Worm (Caenorhabditis elegans) whole organism, L4 larva: Measurements from ENCODE around the gene cap-2.

Source experiments
- D1046.2 ChIP-seq: fragments of 200-800 bp; sonication (Bioruptor generic); IDR thresholded peaks from 2 replicates; pipeline ENCODE4 v1.3.6; 2022; ENCODE audit warnings: missing genetic modification characterization, missing compliant biosample characterization
- F10B5.3 ChIP-seq: sonication (generic microtip); optimal IDR thresholded peaks from 2 replicates; lab custom pipeline; 2016; ENCODE audit warnings: mild to moderate bottlenecking, missing genetic modification characterization, missing compliant biosample characterization
- F37D6.2 ChIP-seq: sonication (generic microtip); optimal IDR thresholded peaks from 2 replicates; lab custom pipeline; 2016; ENCODE audit warnings: mild to moderate bottlenecking, missing genetic modification characterization, missing compliant biosample characterization
- F44E2.7 ChIP-seq: fragments of 200-800 bp; sonication (Bioruptor generic); IDR thresholded peaks from 2 replicates; pipeline ENCODE4 v2.1.2; 2022; ENCODE audit warnings: missing genetic modification characterization, missing compliant biosample characterization
- R02D3.7 ChIP-seq: fragments of 150-350 bp; sonication (generic microtip); optimal IDR thresholded peaks from 3 replicates; lab custom pipeline; 2014; ENCODE audit warnings: missing biosample characterization, missing genetic modification characterization
- T26A8.4 ChIP-seq: fragments of 200-800 bp; sonication (Bioruptor generic); IDR thresholded peaks from 2 replicates; pipeline ENCODE4 v1.3.6; 2022; ENCODE audit warnings: missing genetic modification characterization, missing compliant biosample characterization
- Y5F2A.4 ChIP-seq: fragments of 200-800 bp; sonication (Bioruptor generic); optimal IDR thresholded peaks from 2 replicates; lab custom pipeline; 2018; ENCODE audit warnings: mild to moderate bottlenecking, missing genetic modification characterization, missing compliant biosample characterization
- Y75B8A.6 ChIP-seq: fragments of 200-800 bp; sonication (Bioruptor generic); IDR thresholded peaks from 2 replicates; pipeline ENCODE4 v1.3.6; 2022; ENCODE audit warnings: missing genetic modification reagents, missing genetic modification characterization, missing compliant biosample characterization
- ZK546.5 ChIP-seq, 2 experiments: sonication (generic microtip); optimal IDR thresholded peaks; 2 replicates each; lab custom pipeline; 2017; ENCODE audit warnings: missing biosample characterization in 2 of 2, missing genetic modification characterization in 2 of 2
- arid-1 ChIP-seq: fragments of 200-800 bp; sonication (Bioruptor generic); conservative IDR thresholded peaks from 2 replicates; pipeline ENCODE4 v1.3.6; 2022; ENCODE audit warnings: missing genetic modification reagents, missing genetic modification characterization, missing compliant biosample characterization
- ceh-28 ChIP-seq: fragments of 150-350 bp; optimal IDR thresholded peaks from 2 replicates; lab custom pipeline; 2014; ENCODE audit warnings: missing biosample characterization, missing genetic modification reagents, missing genetic modification characterization
- ceh-62 ChIP-seq: sonication (generic microtip); optimal IDR thresholded peaks from 2 replicates; lab custom pipeline; 2017; ENCODE audit warnings: missing biosample characterization, missing genetic modification characterization
- ceh-82 ChIP-seq: sonication (generic microtip); optimal IDR thresholded peaks from 2 replicates; lab custom pipeline; 2017; ENCODE audit warnings: missing biosample characterization, missing genetic modification characterization
- cey-2 ChIP-seq: sonication (generic microtip); optimal IDR thresholded peaks from 3 replicates; lab custom pipeline; 2017; ENCODE audit warnings: missing genetic modification characterization, mild to moderate bottlenecking, missing compliant biosample characterization, antibody characterized with exemption, borderline replicate concordance; ENCODE audit not compliant: insufficient read depth
- ctbp-1 ChIP-seq: fragments of 200-800 bp; sonication (Bioruptor generic); IDR thresholded peaks from 2 replicates; pipeline ENCODE4 v1.3.6; 2022; ENCODE audit warnings: missing genetic modification reagents, missing genetic modification characterization, missing compliant biosample characterization
- daf-12 ChIP-seq: fragments of 150-350 bp; optimal IDR thresholded peaks from 2 replicates; lab custom pipeline; 2014; ENCODE audit warnings: missing biosample characterization, missing genetic modification reagents, missing genetic modification characterization
- daf-16 ChIP-seq, 3 experiments: sonication (generic microtip); optimal IDR thresholded peaks; 2 replicates each; lab custom pipeline; 2016 to 2017; ENCODE audit warnings: missing genetic modification characterization in 3 of 3, missing genetic modification reagents in 3 of 3, mild to moderate bottlenecking in 2 of 3, missing compliant biosample characterization in 2 of 3, missing biosample characterization in 1 of 3, moderate library complexity in 1 of 3
- dmd-6 ChIP-seq: fragments of 200-800 bp; sonication (Bioruptor generic); IDR thresholded peaks from 2 replicates; pipeline ENCODE4 v1.3.6; 2022; ENCODE audit warnings: missing genetic modification reagents, missing genetic modification characterization, missing compliant biosample characterization
- dmd-9 ChIP-seq: fragments of 200-800 bp; sonication (Bioruptor generic); IDR thresholded peaks from 2 replicates; pipeline ENCODE4 v1.3.6; 2022; ENCODE audit warnings: missing genetic modification reagents, missing genetic modification characterization, missing compliant biosample characterization
- dpl-1 ChIP-seq: fragments of 150-350 bp; optimal IDR thresholded peaks from 2 replicates; lab custom pipeline; 2014; ENCODE audit warnings: missing biosample characterization, missing genetic modification reagents, missing genetic modification characterization
- dve-1 ChIP-seq: sonication (generic microtip); optimal IDR thresholded peaks from 2 replicates; lab custom pipeline; 2017; ENCODE audit warnings: antibody characterized with exemption, mild to moderate bottlenecking, missing genetic modification characterization, missing compliant biosample characterization; ENCODE audit not compliant: insufficient read depth
- egl-43 ChIP-seq: fragments of 200-800 bp; sonication (Bioruptor generic); IDR thresholded peaks from 2 replicates; pipeline ENCODE4 v1.3.6; 2022; ENCODE audit warnings: missing genetic modification reagents, missing genetic modification characterization, missing compliant biosample characterization
- hlh-11 ChIP-seq: fragments of 200-800 bp; sonication (Bioruptor generic); optimal IDR thresholded peaks from 2 replicates; lab custom pipeline; 2018; ENCODE audit warnings: mild to moderate bottlenecking, missing genetic modification characterization, missing compliant biosample characterization
- hmg-1.1 ChIP-seq: fragments of 200-800 bp; sonication (Bioruptor generic); IDR thresholded peaks from 2 replicates; pipeline ENCODE4 v1.3.6; 2022; ENCODE audit warnings: missing genetic modification reagents, missing genetic modification characterization, missing compliant biosample characterization
- jun-1 ChIP-seq: fragments of 150-350 bp; optimal IDR thresholded peaks from 2 replicates; lab custom pipeline; 2014; ENCODE audit warnings: missing biosample characterization, missing genetic modification reagents, missing genetic modification characterization
- lim-7 ChIP-seq: fragments of 200-800 bp; sonication (Bioruptor generic); IDR thresholded peaks from 2 replicates; pipeline ENCODE4 v1.3.6; 2022; ENCODE audit warnings: missing genetic modification characterization, missing compliant biosample characterization
- lin-1 ChIP-seq: fragments of 200-800 bp; sonication (Bioruptor generic); IDR thresholded peaks from 2 replicates; pipeline ENCODE4 v1.3.6; 2022; ENCODE audit warnings: missing genetic modification reagents, missing genetic modification characterization, missing compliant biosample characterization
- lin-38 ChIP-seq: fragments of 200-800 bp; sonication (Bioruptor generic); IDR thresholded peaks from 2 replicates; pipeline ENCODE4 v1.3.6; 2022; ENCODE audit warnings: missing genetic modification reagents, missing genetic modification characterization, missing compliant biosample characterization
- lin-39 ChIP-seq: fragments of 150-350 bp; optimal IDR thresholded peaks from 2 replicates; lab custom pipeline; 2014; ENCODE audit warnings: missing biosample characterization, missing genetic modification reagents, missing genetic modification characterization
- lir-3 ChIP-seq: sonication (generic microtip); optimal IDR thresholded peaks from 2 replicates; lab custom pipeline; 2016; ENCODE audit warnings: mild to moderate bottlenecking, missing genetic modification characterization, missing compliant biosample characterization
- lsy-2 ChIP-seq, 2 experiments: fragments of 150-350 bp in 1 of 2; sonication (generic microtip) in 1 of 2; optimal IDR thresholded peaks; 2 replicates each; lab custom pipeline; 2014 to 2017; ENCODE audit warnings: missing biosample characterization in 2 of 2, missing genetic modification characterization in 2 of 2
- mdl-1 ChIP-seq, 2 experiments: fragments of 150-350 bp in 1 of 2; sonication (generic microtip) in 1 of 2; optimal IDR thresholded peaks; 2 replicates each; lab custom pipeline; 2014 to 2017; ENCODE audit warnings: missing biosample characterization in 2 of 2, missing genetic modification characterization in 2 of 2
- mep-1 ChIP-seq: fragments of 150-350 bp; sonication (generic microtip); optimal IDR thresholded peaks from 3 replicates; lab custom pipeline; 2014; ENCODE audit warnings: missing biosample characterization, missing genetic modification characterization
- mxl-3 ChIP-seq: fragments of 200-800 bp; sonication (Bioruptor generic); optimal IDR thresholded peaks from 2 replicates; lab custom pipeline; 2018; ENCODE audit warnings: mild to moderate bottlenecking, missing genetic modification characterization, missing compliant biosample characterization
- nhr-10 ChIP-seq: fragments of 150-350 bp; optimal IDR thresholded peaks from 2 replicates; lab custom pipeline; 2014; ENCODE audit warnings: missing biosample characterization, missing genetic modification characterization
- nhr-111 ChIP-seq: fragments of 200-800 bp; sonication (Bioruptor generic); optimal IDR thresholded peaks from 2 replicates; lab custom pipeline; 2018; ENCODE audit warnings: mild to moderate bottlenecking, missing genetic modification characterization, missing compliant biosample characterization
- nhr-48 ChIP-seq: sonication (generic microtip); optimal IDR thresholded peaks from 2 replicates; lab custom pipeline; 2016; ENCODE audit warnings: mild to moderate bottlenecking, missing genetic modification characterization, missing compliant biosample characterization
- pha-4 ChIP-seq, 2 experiments: fragments of 150-350 bp in 1 of 2; fragments of 200-800 bp in 1 of 2; sonication (Bioruptor generic) in 1 of 2; IDR thresholded peaks in 1 of 2; optimal IDR thresholded peaks in 1 of 2; 2 replicates each; pipeline versions ENCODE4 v1.3.6 to Lab custom; 2014 to 2022; ENCODE audit warnings: missing genetic modification characterization in 2 of 2, missing genetic modification reagents in 2 of 2, missing biosample characterization in 1 of 2, missing compliant biosample characterization in 1 of 2
- php-3 ChIP-seq: fragments of 200-800 bp; sonication (Bioruptor generic); IDR thresholded peaks from 2 replicates; pipeline ENCODE4 v1.3.6; 2022; ENCODE audit warnings: missing genetic modification reagents, missing genetic modification characterization, missing compliant biosample characterization
- pqm-1 ChIP-seq: sonication (generic microtip); optimal IDR thresholded peaks from 2 replicates; lab custom pipeline; 2017; ENCODE audit warnings: missing biosample characterization, missing genetic modification characterization
- rbr-2 ChIP-seq: sonication (generic microtip); optimal IDR thresholded peaks from 2 replicates; lab custom pipeline; 2016; ENCODE audit warnings: missing genotype, missing genetic modification characterization, missing compliant biosample characterization
- skn-1 ChIP-seq: fragments of 150-350 bp; optimal IDR thresholded peaks from 2 replicates; lab custom pipeline; 2014; ENCODE audit warnings: missing biosample characterization, missing genetic modification characterization
- spr-1 ChIP-seq: sonication (generic microtip); optimal IDR thresholded peaks from 2 replicates; lab custom pipeline; 2016; ENCODE audit warnings: mild to moderate bottlenecking, missing genetic modification characterization, missing compliant biosample characterization
- spr-3 ChIP-seq: fragments of 200-800 bp; sonication (Bioruptor generic); optimal IDR thresholded peaks from 2 replicates; lab custom pipeline; 2018; ENCODE audit warnings: mild to moderate bottlenecking, missing genetic modification characterization, missing compliant biosample characterization
- unc-39 ChIP-seq: sonication (generic microtip); optimal IDR thresholded peaks from 2 replicates; lab custom pipeline; 2017; ENCODE audit warnings: missing biosample characterization, missing genetic modification characterization
- unc-62 ChIP-seq, 3 experiments: fragments of 150-350 bp in 1 of 3; sonication (generic microtip); optimal IDR thresholded peaks in 2 of 3; peaks in 1 of 3; 1 replicate in 1 of 3; 2 replicates in 2 of 3; lab custom pipeline; 2014 to 2017; ENCODE audit warnings: missing biosample characterization in 3 of 3, missing genetic modification characterization in 3 of 3, missing genetic modification reagents in 3 of 3, missing genotype in 1 of 3
- zfp-2 ChIP-seq: sonication (generic microtip); optimal IDR thresholded peaks from 2 replicates; lab custom pipeline; 2016; ENCODE audit warnings: mild to moderate bottlenecking, missing genetic modification characterization, missing compliant biosample characterization
- zfp-3 ChIP-seq: fragments of 200-800 bp; sonication (Bioruptor generic); conservative IDR thresholded peaks from 2 replicates; pipeline ENCODE4 v1.3.6; 2022; ENCODE audit warnings: missing genetic modification reagents, missing genetic modification characterization, missing compliant biosample characterization
- ztf-7 ChIP-seq: fragments of 150-350 bp; optimal IDR thresholded peaks from 2 replicates; lab custom pipeline; 2014; ENCODE audit warnings: missing biosample characterization, missing genetic modification characterization

The cap-2 gene

DNA sequence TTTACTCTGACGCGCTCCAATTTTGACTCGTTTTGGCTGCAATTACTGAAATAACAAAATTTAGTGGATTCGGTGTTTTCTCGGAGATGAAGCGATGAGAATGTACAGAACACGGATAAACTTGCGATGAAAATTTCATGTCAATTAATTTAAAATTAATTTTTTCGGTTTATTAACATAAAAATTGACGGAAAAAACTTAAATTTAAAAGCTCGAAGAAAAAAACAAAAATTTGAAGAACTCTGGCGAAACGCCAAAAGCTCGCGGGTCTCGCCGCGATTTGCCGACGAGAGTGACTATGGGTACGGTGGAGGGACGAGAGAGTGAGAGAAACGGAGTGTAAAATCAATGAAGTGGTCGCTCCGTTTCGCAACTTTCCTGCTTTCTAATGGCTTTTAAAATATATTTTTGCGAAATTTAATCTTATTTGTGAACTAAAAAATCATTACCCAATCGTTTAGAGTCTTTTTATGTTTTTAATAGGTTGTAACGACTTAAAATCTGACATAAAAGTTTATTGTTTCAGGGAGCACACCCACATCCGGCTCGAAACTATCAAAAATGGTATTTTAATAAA is at the start of gene cap-2, which contains the start of gene gmps-1 (continued):
- TF ChIP-seq lim-7 (no peak), dmd-9 (GFP tag; lab: Robert Waterston, UW) (peak; percentile 93), spr-3 (GFP tag; lab: Kevin White, UChicago) (peak; percentile 92), T26A8.4 (GFP tag; lab: Robert Waterston, UW) (peak; percentile 98), Y5F2A.4 (peak; percentile 60), daf-12 (tag; lab: Kevin White, UChicago) (no peak), ceh-28 (peak; percentile 75), nhr-111 (no peak), R02D3.7 (tag; lab: Kevin White, UChicago) (peak; percentile 48), arid-1 (GFP tag; lab: Robert Waterston, UW) (peak; percentile 97), mep-1 (peak; percentile 99), lsy-2 (tag; optimal IDR thresholded peaks at IDR 0.05; lab: Kevin White, UChicago) (peak; percentile 100), mdl-1 (tag; optimal IDR thresholded peaks at IDR 0.05; lab: Kevin White, UChicago) (peak; percentile 61 to 78), lin-1 (GFP tag; lab: Robert Waterston, UW) (peak; percentile 86), dmd-6 (GFP tag; lab: Robert Waterston, UW) (peak; percentile 95), cey-2 (tag; lab: Kevin White, UChicago) (no peak), ctbp-1 (peak; percentile 97), nhr-10 (tag; lab: Kevin White, UChicago) (peak; percentile 19), mxl-3 (GFP tag; lab: Kevin White, UChicago) (peak; percentile 48), php-3 (peak; percentile 83), dve-1 (peak; percentile 99), ztf-7 (tag; lab: Kevin White, UChicago) (peak; percentile 92), F10B5.3 (tag; lab: Kevin White, UChicago) (peak; percentile 90), pha-4 (GFP tag; IDR thresholded peaks at IDR 0.05; lab: Robert Waterston, UW) (peak; percentile 96), pha-4 (tag; optimal IDR thresholded peaks at IDR 0.05; lab: Kevin White, UChicago) (no peak), hlh-11 (tag; lab: Kevin White, UChicago) (peak; percentile 95), ceh-62 (tag; lab: Kevin White, UChicago) (no peak), unc-39 (tag; lab: Kevin White, UChicago) (no peak), D1046.2 (GFP tag; lab: Robert Waterston, UW) (peak; percentile 7; the same call in 1 of the 2 replicates), unc-62 (GFP tag; optimal IDR thresholded peaks at IDR 0.05 in 1 of 2; lab: Kevin White, UChicago) (peak in 1 of 2 experiments; percentile 58), unc-62 (tag; optimal IDR thresholded peaks at IDR 0.05; lab: Kevin White, UChicago) (no peak), ZK546.5 (tag; optimal IDR thresholded peaks at IDR 0.05; lab: Kevin White, UChicago) (peak in 1 of 2 experiments; percentile 20), lin-38 (GFP tag; lab: Robert Waterston, UW) (peak; percentile 93), hmg-1.1 (GFP tag; lab: Robert Waterston, UW) (peak; percentile 98), dpl-1 (peak; percentile 91), zfp-2 (peak; percentile 74), F44E2.7 (GFP tag; lab: Robert Waterston, UW) (no peak), skn-1 (no peak), lir-3 (peak; percentile 55), daf-16 (GFP tag; optimal IDR thresholded peaks at IDR 0.05; lab: Kevin White, UChicago) (peak; percentile 42 to 91), daf-16 (tag; optimal IDR thresholded peaks at IDR 0.05; lab: Kevin White, UChicago) (peak; percentile 60), egl-43 (GFP tag; lab: Robert Waterston, UW) (peak; percentile 92), zfp-3 (GFP tag; lab: Robert Waterston, UW) (peak; percentile 86), nhr-48 (tag; lab: Kevin White, UChicago) (peak; percentile 90), Y75B8A.6 (GFP tag; lab: Robert Waterston, UW) (no peak), spr-1 (tag; lab: Kevin White, UChicago) (peak; percentile 94), F37D6.2 (tag; lab: Kevin White, UChicago) (peak; percentile 91), lin-39 (tag; lab: Kevin White, UChicago) (peak; percentile 67), pqm-1 (tag; lab: Kevin White, UChicago) (peak; percentile 12), jun-1 (peak; percentile 79), rbr-2 (tag; lab: Kevin White, UChicago) (peak; percentile 95), ceh-82 (tag; lab: Kevin White, UChicago) (no peak)
